Worm (Caenorhabditis elegans) whole organism, L2 larva: ENCODE measurements around the gene ptp-3.
A peak's percentile ranks its signal among the peaks of the same experiment; 100 is the strongest.

Experiments
- C34F6.9 ChIP-seq: fragments of 150-350 bp; optimal IDR thresholded peaks from 2 replicates; lab custom pipeline; 2014; ENCODE audit warnings: missing biosample characterization, missing genetic modification characterization
- F13H6.1 ChIP-seq: sonication (generic microtip); optimal IDR thresholded peaks from 2 replicates; lab custom pipeline; 2016; ENCODE audit warnings: missing genetic modification characterization, missing compliant biosample characterization
- Y55F3AM.14 ChIP-seq: fragments of 200-800 bp; sonication (Bioruptor generic); optimal IDR thresholded peaks from 2 replicates; lab custom pipeline; 2018; ENCODE audit warnings: mild to moderate bottlenecking, missing genetic modification characterization, missing compliant biosample characterization
- alr-1 ChIP-seq: fragments of 150-350 bp; optimal IDR thresholded peaks from 2 replicates; lab custom pipeline; 2014; ENCODE audit warnings: missing biosample characterization, missing genetic modification characterization
- aly-2 ChIP-seq: fragments of 150-350 bp; optimal IDR thresholded peaks from 2 replicates; lab custom pipeline; 2014; ENCODE audit warnings: missing biosample characterization, missing genetic modification characterization
- ama-1 ChIP-seq: fragments of 150-350 bp; optimal IDR thresholded peaks from 2 replicates; lab custom pipeline; 2018; ENCODE audit warnings: inconsistent platforms
- blmp-1 ChIP-seq: sonication (generic microtip); optimal IDR thresholded peaks from 2 replicates; lab custom pipeline; 2017; ENCODE audit warnings: missing genetic modification characterization, mild to moderate bottlenecking, missing compliant biosample characterization, antibody characterized with exemption, moderate library complexity; ENCODE audit not compliant: insufficient read depth
- ceh-82 ChIP-seq: fragments of 150-350 bp; optimal IDR thresholded peaks from 2 replicates; lab custom pipeline; 2014; ENCODE audit warnings: missing biosample characterization, missing genetic modification characterization
- crh-2 ChIP-seq: sonication (generic microtip); optimal IDR thresholded peaks from 2 replicates; lab custom pipeline; 2017; ENCODE audit warnings: missing biosample characterization, missing genetic modification characterization
- egl-27 ChIP-seq: sonication (generic microtip); optimal IDR thresholded peaks from 3 replicates; lab custom pipeline; 2017; ENCODE audit warnings: missing biosample characterization, missing genetic modification reagents, missing genetic modification characterization
- elt-3 ChIP-seq: sonication (generic microtip); optimal IDR thresholded peaks from 2 replicates; lab custom pipeline; 2017; ENCODE audit warnings: missing biosample characterization, missing genetic modification characterization
- fos-1 ChIP-seq: fragments of 150-350 bp; optimal IDR thresholded peaks from 2 replicates; lab custom pipeline; 2014; ENCODE audit warnings: missing biosample characterization, missing genetic modification characterization
- gmeb-1 ChIP-seq: fragments of 150-350 bp; optimal IDR thresholded peaks from 2 replicates; lab custom pipeline; 2014; ENCODE audit warnings: missing biosample characterization, missing genetic modification characterization
- lin-11 ChIP-seq: fragments of 150-350 bp; sonication (generic microtip); optimal IDR thresholded peaks from 2 replicates; lab custom pipeline; 2014; ENCODE audit warnings: missing biosample characterization, missing genetic modification characterization, inconsistent platforms, mixed read lengths
- lin-13 ChIP-seq: fragments of 150-350 bp; optimal IDR thresholded peaks from 2 replicates; lab custom pipeline; 2014; ENCODE audit warnings: missing biosample characterization, missing genetic modification reagents, missing genetic modification characterization
- lsy-2 ChIP-seq, 2 experiments: fragments of 150-350 bp in 1 of 2; sonication (generic microtip) in 1 of 2; optimal IDR thresholded peaks; 2 replicates each; lab custom pipeline; 2014 to 2017; ENCODE audit warnings: missing biosample characterization in 2 of 2, missing genetic modification characterization in 2 of 2
- mab-5 ChIP-seq: fragments of 150-350 bp; optimal IDR thresholded peaks from 2 replicates; lab custom pipeline; 2014; ENCODE audit warnings: missing biosample characterization, missing genetic modification characterization
- mdl-1 ChIP-seq, 2 experiments: fragments of 150-350 bp in 1 of 2; sonication (generic microtip) in 1 of 2; optimal IDR thresholded peaks; 2 replicates each; lab custom pipeline; 2017; ENCODE audit warnings: missing biosample characterization in 2 of 2, missing genetic modification characterization in 2 of 2
- nhr-10 ChIP-seq: sonication (generic microtip); optimal IDR thresholded peaks from 2 replicates; lab custom pipeline; 2017; ENCODE audit warnings: missing biosample characterization, missing genetic modification characterization
- nhr-11 ChIP-seq: fragments of 150-350 bp; optimal IDR thresholded peaks from 2 replicates; lab custom pipeline; 2014; ENCODE audit warnings: missing biosample characterization, missing genetic modification characterization
- nhr-12 ChIP-seq: fragments of 150-350 bp; optimal IDR thresholded peaks from 2 replicates; lab custom pipeline; 2014; ENCODE audit warnings: missing biosample characterization, missing genetic modification characterization
- nhr-129 ChIP-seq: fragments of 150-350 bp; optimal IDR thresholded peaks from 2 replicates; lab custom pipeline; 2014; ENCODE audit warnings: missing biosample characterization, missing genetic modification characterization
- nhr-21 ChIP-seq: fragments of 150-350 bp; optimal IDR thresholded peaks from 2 replicates; lab custom pipeline; 2014; ENCODE audit warnings: missing biosample characterization, missing genetic modification characterization
- nhr-237 ChIP-seq: fragments of 150-350 bp; optimal IDR thresholded peaks from 2 replicates; lab custom pipeline; 2014; ENCODE audit warnings: missing biosample characterization, missing genetic modification characterization
- nhr-25 ChIP-seq: fragments of 150-350 bp; sonication (generic microtip); optimal IDR thresholded peaks from 3 replicates; lab custom pipeline; 2014; ENCODE audit warnings: missing biosample characterization, missing genetic modification characterization
- nhr-77 ChIP-seq: fragments of 150-350 bp; optimal IDR thresholded peaks from 2 replicates; lab custom pipeline; 2014; ENCODE audit warnings: missing biosample characterization, missing genetic modification characterization
- sem-4 ChIP-seq: fragments of 150-350 bp; optimal IDR thresholded peaks from 2 replicates; lab custom pipeline; 2014; ENCODE audit warnings: missing biosample characterization, missing genetic modification reagents, missing genetic modification characterization
- sma-9 ChIP-seq, 2 experiments: fragments of 150-350 bp in 1 of 2; sonication (generic microtip) in 1 of 2; optimal IDR thresholded peaks; 2 replicates each; lab custom pipeline; 2014 to 2016; ENCODE audit warnings: missing genetic modification characterization in 2 of 2, mild to moderate bottlenecking in 1 of 2, missing biosample characterization in 1 of 2, missing compliant biosample characterization in 1 of 2, missing genetic modification reagents in 1 of 2, moderate library complexity in 1 of 2
- snpc-4 ChIP-seq: fragments of 150-350 bp; optimal IDR thresholded peaks from 2 replicates; lab custom pipeline; 2014; ENCODE audit warnings: missing biosample characterization, missing genetic modification characterization
- unc-39 ChIP-seq: fragments of 150-350 bp; optimal IDR thresholded peaks from 2 replicates; lab custom pipeline; 2014; ENCODE audit warnings: missing biosample characterization, missing genetic modification characterization
- unc-55 ChIP-seq: fragments of 150-350 bp; sonication (generic microtip); optimal IDR thresholded peaks from 3 replicates; lab custom pipeline; 2014; ENCODE audit warnings: missing biosample characterization, missing genetic modification reagents, missing genetic modification characterization
- unc-62 ChIP-seq: fragments of 150-350 bp; optimal IDR thresholded peaks from 2 replicates; lab custom pipeline; 2014; ENCODE audit warnings: missing biosample characterization, missing genetic modification reagents, missing genetic modification characterization
- zag-1 ChIP-seq: fragments of 150-350 bp; optimal IDR thresholded peaks from 2 replicates; lab custom pipeline; 2014; ENCODE audit warnings: missing biosample characterization, missing genetic modification characterization
- ztf-1 ChIP-seq: fragments of 200-800 bp; sonication (Bioruptor generic); conservative IDR thresholded peaks from 2 replicates; pipeline ENCODE4 v1.3.6; 2022; ENCODE audit warnings: missing genetic modification characterization, missing compliant biosample characterization
- ztf-11 ChIP-seq: sonication (generic microtip); optimal IDR thresholded peaks from 2 replicates; lab custom pipeline; 2017; ENCODE audit warnings: missing biosample characterization, missing genetic modification characterization
- ztf-4 ChIP-seq: fragments of 150-350 bp; optimal IDR thresholded peaks from 2 replicates; lab custom pipeline; 2014; ENCODE audit warnings: missing biosample characterization, missing genetic modification characterization

ptp-3 gene

ce11 chrII:10975239-10975638 lies at the start of gene ptp-3:
TSS of gene ptp-3 (plus strand) at chrII:10975539.
- TF ChIP-seq C34F6.9, result no peak
- TF ChIP-seq unc-39 (tag; lab: Kevin White, UChicago), result no peak
- TF ChIP-seq nhr-11 (tag; lab: Kevin White, UChicago), result no peak
- no peak for TF ChIP-seq nhr-77
- no peak for TF ChIP-seq unc-55 (GFP tag; lab: Kevin White, UChicago)
- no peak for TF ChIP-seq nhr-237 (tag; lab: Kevin White, UChicago)
- no peak for TF ChIP-seq lin-11 (tag; lab: Kevin White, UChicago)
- no peak for TF ChIP-seq alr-1
- no peak for TF ChIP-seq fos-1 (tag; lab: Kevin White, UChicago)
- no peak for TF ChIP-seq nhr-129 (tag; lab: Kevin White, UChicago)
- no peak for TF ChIP-seq nhr-25 (tag; lab: Kevin White, UChicago)
- no peak for TF ChIP-seq mdl-1 (tag; optimal IDR thresholded peaks at IDR 0.05; lab: Kevin White, UChicago)
- TF ChIP-seq blmp-1, result no peak
- no peak for TF ChIP-seq lsy-2 (tag; optimal IDR thresholded peaks at IDR 0.05; lab: Kevin White, UChicago)
- no peak for TF ChIP-seq unc-62
- no peak for TF ChIP-seq egl-27
- TF ChIP-seq ceh-82 (tag; lab: Kevin White, UChicago), result no peak
- no peak for TF ChIP-seq ztf-1
- no peak for TF ChIP-seq crh-2 (tag; lab: Kevin White, UChicago)
- TF ChIP-seq elt-3 (tag; lab: Kevin White, UChicago), result no peak

ce11 chrII:10925804-10926570 lies 49.4 kb upstream of the ptp-3 start, which contains the start of gene metr-1:
TSS of gene metr-1 (plus strand) at chrII:10926561.
- TF ChIP-seq lin-11 (tag; lab: Kevin White, UChicago) (no peak), gmeb-1 (tag; lab: Kevin White, UChicago) (peak; percentile 63), ama-1 (lab: Kevin White, UChicago) (peak; percentile 46), unc-39 (tag; lab: Kevin White, UChicago) (no peak), sma-9 (GFP tag; optimal IDR thresholded peaks at IDR 0.05; lab: Kevin White, UChicago) (peak; percentile 15), sma-9 (tag; optimal IDR thresholded peaks at IDR 0.05; lab: Kevin White, UChicago) (no peak), lsy-2 (tag; optimal IDR thresholded peaks at IDR 0.05; lab: Kevin White, UChicago) (peak in 1 of 2 experiments; percentile 49), snpc-4 (tag; lab: Kevin White, UChicago) (no peak), nhr-21 (tag; lab: Kevin White, UChicago) (peak; percentile 60), crh-2 (tag; lab: Kevin White, UChicago) (peak; percentile 2), fos-1 (tag; lab: Kevin White, UChicago) (peak; percentile 68)
- TF ChIP-seq, all 48 proteins: peak for 7

- TF ChIP-seq aly-2 (tag; lab: Kevin White, UChicago) (no peak), Y55F3AM.14 (no peak), unc-55 (GFP tag; lab: Kevin White, UChicago) (no peak), alr-1 (no peak), nhr-12 (no peak), zag-1 (tag; lab: Kevin White, UChicago) (no peak), ztf-11 (tag; lab: Kevin White, UChicago) (no peak), mab-5 (tag; lab: Kevin White, UChicago) (no peak), sem-4 (tag; lab: Kevin White, UChicago) (no peak), nhr-25 (tag; lab: Kevin White, UChicago) (no peak), ztf-4 (tag; lab: Kevin White, UChicago) (no peak), nhr-21 (tag; lab: Kevin White, UChicago) (no peak), lin-13 (GFP tag; lab: Kevin White, UChicago) (no peak), lsy-2 (tag; optimal IDR thresholded peaks at IDR 0.05; lab: Kevin White, UChicago) (no peak), nhr-10 (no peak), gmeb-1 (tag; lab: Kevin White, UChicago) (no peak), ama-1 (lab: Kevin White, UChicago) (no peak), F13H6.1 (no peak)
- TF ChIP-seq, all 48 proteins: peak for 0
These were observed 44.4 kb upstream of the ptp-3 start for ce11 chrII:10930678-10931650.
